Worm (Caenorhabditis elegans): ENCODE measurements around the gene Y32F6A.5.

Gene Y32F6A.5

ce11 chrV:10465478-10465877, 12.1 kb upstream of the Y32F6A.5 start:
- TF ChIP-seq snu-23 (GFP tag; optimal IDR thresholded peaks at IDR 0.05): no peak
- no peak for TF ChIP-seq snpc-4 (tag; optimal IDR thresholded peaks at IDR 0.05)
- peak; percentile 85 for TF ChIP-seq dsc-1 (tag; optimal IDR thresholded peaks at IDR 0.05)
- TF ChIP-seq sup-37 (GFP tag; optimal IDR thresholded peaks at IDR 0.05): no peak
- TF ChIP-seq ces-1 (GFP tag; optimal IDR thresholded peaks at IDR 0.05): no peak
- TF ChIP-seq nhr-85 (tag): peak; percentile 6
- TF ChIP-seq ceh-88 (GFP tag; IDR thresholded peaks at IDR 0.05): 0 out of 2 replicates have a peak, but pooled peaks have one; percentile 33
- TF ChIP-seq ama-1 (optimal IDR thresholded peaks at IDR 0.05): no peak
- peak in 1 of 2 experiments; percentile 38 for TF ChIP-seq lsy-2 (tag; optimal IDR thresholded peaks at IDR 0.05)
- no peak for TF ChIP-seq C04F5.9 (tag; optimal IDR thresholded peaks at IDR 0.05)
- peak; percentile 34 for TF ChIP-seq swsn-7 (tag; optimal IDR thresholded peaks at IDR 0.05)
- TF ChIP-seq Y116A8C.19 (tag; optimal IDR thresholded peaks at IDR 0.05; ENCODE audit: borderline replicate concordance): no peak
- no peak for TF ChIP-seq isw-1 (GFP tag; IDR thresholded peaks at IDR 0.05)
- TF ChIP-seq dpl-1 (GFP tag; optimal IDR thresholded peaks at IDR 0.05): no peak
- TF ChIP-seq nhr-90 (tag; optimal IDR thresholded peaks at IDR 0.05; ENCODE audit: poor library complexity): no peak
- no peak for TF ChIP-seq C16A3.4 (tag; optimal IDR thresholded peaks at IDR 0.05)
- no peak for TF ChIP-seq hlh-17 (GFP tag; optimal IDR thresholded peaks at IDR 0.05; ENCODE audit: borderline replicate concordance)
- no peak for TF ChIP-seq elt-2 (tag; optimal IDR thresholded peaks at IDR 0.05)
- peak; percentile 90 for TF ChIP-seq ceh-8 (GFP tag; optimal IDR thresholded peaks at IDR 0.05)
- TF ChIP-seq pax-3 (tag; optimal IDR thresholded peaks at IDR 0.05): peak; percentile 2
- TF ChIP-seq nhr-20 (tag; optimal IDR thresholded peaks at IDR 0.05): peak; percentile 51
- TF ChIP-seq mep-1 (tag; optimal IDR thresholded peaks at IDR 0.05): no peak
- peak; percentile 42 for TF ChIP-seq lir-3 (tag; optimal IDR thresholded peaks at IDR 0.05; ENCODE audit: poor library complexity)
- TF ChIP-seq ceh-63 (GFP tag; optimal IDR thresholded peaks at IDR 0.05): no peak
- no peak for TF ChIP-seq nhr-12 (tag; optimal IDR thresholded peaks at IDR 0.05)
- TF ChIP-seq hlh-4 (tag; optimal IDR thresholded peaks at IDR 0.05): peak; percentile 98
- TF ChIP-seq unc-86 (tag; optimal IDR thresholded peaks at IDR 0.05): no peak
- TF ChIP-seq lin-39 (tag; optimal IDR thresholded peaks at IDR 0.05): no peak
- peak; percentile 80 for TF ChIP-seq fkh-8 (tag; optimal IDR thresholded peaks at IDR 0.05)
- no peak for TF ChIP-seq blmp-1 (tag; optimal IDR thresholded peaks at IDR 0.05)
- peak; percentile 73 for TF ChIP-seq nhr-47 (tag; optimal IDR thresholded peaks at IDR 0.05)
- peak; percentile 84 for TF ChIP-seq nhr-71 (tag; optimal IDR thresholded peaks at IDR 0.05)
- TF ChIP-seq nhr-77 (tag; optimal IDR thresholded peaks at IDR 0.05): no peak
- TF ChIP-seq efl-1 (optimal IDR thresholded peaks at IDR 0.05): no peak
- TF ChIP-seq efl-1 (GFP tag; optimal IDR thresholded peaks at IDR 0.05 in 1 of 2): peak in 1 of 2 experiments; percentile 7
- TF ChIP-seq fos-1 (tag; optimal IDR thresholded peaks at IDR 0.05): no peak
- no peak for TF ChIP-seq jun-1 (tag; optimal IDR thresholded peaks at IDR 0.05)
- no peak for TF ChIP-seq xbp-1 (tag; optimal IDR thresholded peaks at IDR 0.05)
- TF ChIP-seq lin-14 (GFP tag; optimal IDR thresholded peaks at IDR 0.05): peak; percentile 71
- TF ChIP-seq ceh-82 (tag; optimal IDR thresholded peaks at IDR 0.05): no peak
- TF ChIP-seq unc-62 (GFP tag; optimal IDR thresholded peaks at IDR 0.05): no peak
- TF ChIP-seq efl-3 (GFP tag; optimal IDR thresholded peaks at IDR 0.05): no peak

DNA sequence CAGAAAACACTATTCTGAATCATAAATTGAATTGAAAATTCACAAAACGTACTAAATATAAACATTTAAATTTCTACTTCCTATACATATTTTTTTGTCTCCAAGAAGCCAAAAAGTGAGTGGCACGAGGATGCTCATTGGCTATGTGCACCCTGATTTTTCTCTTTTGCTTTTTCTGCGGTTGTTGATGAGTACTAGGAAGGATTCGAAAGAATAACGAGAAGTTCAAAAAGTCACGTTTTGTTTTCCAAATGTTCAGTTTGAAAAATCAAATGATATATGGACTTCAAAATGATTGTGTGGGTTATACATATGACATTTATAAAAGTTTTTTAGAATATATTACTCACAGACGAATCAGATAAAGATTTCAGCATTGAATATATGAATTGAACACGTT, 11.3 kb upstream of the Y32F6A.5 start:
- TF ChIP-seq fkh-8 (tag; optimal IDR thresholded peaks at IDR 0.05): peak; percentile 33
- TF ChIP-seq lsy-2 (tag; optimal IDR thresholded peaks at IDR 0.05): peak in 1 of 2 experiments; percentile 12
- no peak for TF ChIP-seq nhr-28 (tag; optimal IDR thresholded peaks at IDR 0.05)
- TF ChIP-seq lin-14 (GFP tag; optimal IDR thresholded peaks at IDR 0.05): peak; percentile 41

All from whole organism, L1 larva.